Worm (Caenorhabditis elegans): ENCODE results near the gene kbp-1.

kbp-1 gene

ce11 chrIII:6848654-6849204, 20.7 kb upstream of the kbp-1 start, which contains the start of gene dhhc-5:
TSS of gene dhhc-5 (minus strand) at chrIII:6849059.
- peak; percentile 9 for TF ChIP-seq nhr-28 (tag; optimal IDR thresholded peaks at IDR 0.05)
- TF ChIP-seq nhr-102 (tag; optimal IDR thresholded peaks at IDR 0.05), result peak; percentile 17
- peak in 1 of 2 experiments; percentile 91 for TF ChIP-seq unc-62 (GFP tag; optimal IDR thresholded peaks at IDR 0.05 in 1 of 2)
- TF ChIP-seq unc-62 (tag; optimal IDR thresholded peaks at IDR 0.05), result no peak
- TF ChIP-seq daf-16 (GFP tag; optimal IDR thresholded peaks at IDR 0.05), result no peak
- TF ChIP-seq daf-16 (tag; optimal IDR thresholded peaks at IDR 0.05), result peak; percentile 80
- no peak for TF ChIP-seq dpl-1 (GFP tag; optimal IDR thresholded peaks at IDR 0.05)
- TF ChIP-seq hlh-11 (tag; optimal IDR thresholded peaks at IDR 0.05), result peak; percentile 65
- TF ChIP-seq dmd-6 (GFP tag; IDR thresholded peaks at IDR 0.05), result peak; percentile 37; the same call in 1 of the 2 replicates
- TF ChIP-seq ceh-44 (GFP tag; IDR thresholded peaks at IDR 0.05), result no peak
- TF ChIP-seq unc-39 (tag; optimal IDR thresholded peaks at IDR 0.05), result no peak

- TF ChIP-seq nhr-77 (tag; optimal IDR thresholded peaks at IDR 0.05) (peak; percentile 41), aly-2 (tag; optimal IDR thresholded peaks at IDR 0.05) (no peak), dve-1 (tag; optimal IDR thresholded peaks at IDR 0.05; ENCODE audit: insufficient read depth) (peak; percentile 66), php-3 (GFP tag; IDR thresholded peaks at IDR 0.05) (0 out of 2 replicates have a peak, but pooled peaks have one; percentile 32), mxl-2 (GFP tag; conservative IDR thresholded peaks at IDR 0.05) (peak; percentile 51; the same call in 1 of the 2 replicates), pqm-1 (tag; optimal IDR thresholded peaks at IDR 0.05) (peak; percentile 80), Y5F2A.4 (GFP tag; optimal IDR thresholded peaks at IDR 0.05) (no peak), nhr-28 (tag; optimal IDR thresholded peaks at IDR 0.05) (peak; percentile 75), unc-62 (GFP tag; optimal IDR thresholded peaks at IDR 0.05 in 1 of 2) (peak in 1 of 2 experiments; percentile 31), unc-62 (tag; optimal IDR thresholded peaks at IDR 0.05) (no peak), fos-1 (tag; optimal IDR thresholded peaks at IDR 0.05) (peak; percentile 43), ceh-32 (tag; optimal IDR thresholded peaks at IDR 0.05; ENCODE audit: poor library complexity) (no peak), hlh-11 (tag; optimal IDR thresholded peaks at IDR 0.05) (peak; percentile 91), tra-1 (GFP tag; IDR thresholded peaks at IDR 0.05) (peak; percentile 74; the same call in 1 of the 2 replicates), lsy-2 (tag; optimal IDR thresholded peaks at IDR 0.05) (peak in 1 of 2 experiments; percentile 13), madf-9 (GFP tag; conservative IDR thresholded peaks at IDR 0.05) (no peak), nhr-102 (tag; optimal IDR thresholded peaks at IDR 0.05) (peak; percentile 65), hlh-30 (tag; optimal IDR thresholded peaks at IDR 0.05; ENCODE audit: insufficient read depth) (peak; percentile 41), Y48G9A.11 (GFP tag; IDR thresholded peaks at IDR 0.05) (no peak), nhr-48 (tag; optimal IDR thresholded peaks at IDR 0.05) (peak; percentile 93), mdt-29 (GFP tag; IDR thresholded peaks at IDR 0.05) (peak; percentile 75), dmd-6 (GFP tag; IDR thresholded peaks at IDR 0.05) (peak; percentile 97), lin-1 (GFP tag; IDR thresholded peaks at IDR 0.05) (peak; percentile 86), mdl-1 (tag; optimal IDR thresholded peaks at IDR 0.05) (peak in 1 of 2 experiments; percentile 52), lin-15B (tag; optimal IDR thresholded peaks at IDR 0.05) (no peak), mxl-3 (GFP tag; optimal IDR thresholded peaks at IDR 0.05) (peak; percentile 24), daf-16 (GFP tag; optimal IDR thresholded peaks at IDR 0.05) (peak in 1 of 2 experiments; percentile 30), daf-16 (tag; optimal IDR thresholded peaks at IDR 0.05) (peak; percentile 64)
Observed at ce11 chrIII:6850255-6850654, 19.2 kb upstream of the kbp-1 start, which contains the start of gene srv-1. TSS of gene srv-1 (plus strand) at chrIII:6850385.

- TF ChIP-seq Y105C5A.15 (GFP tag; IDR thresholded peaks at IDR 0.05) (no peak), lin-1 (GFP tag; IDR thresholded peaks at IDR 0.05) (no peak), aha-1 (tag) (peak; percentile 67), arid-1 (GFP tag; conservative IDR thresholded peaks at IDR 0.05) (no peak), snpc-1.2 (GFP tag; IDR thresholded peaks at IDR 0.05) (no peak), T20F7.1 (GFP tag; optimal IDR thresholded peaks at IDR 0.05) (no peak), sdz-12 (GFP tag; optimal IDR thresholded peaks at IDR 0.05) (no peak), vab-7 (GFP tag; IDR thresholded peaks at IDR 0.05) (no peak)
Observed at ce11 chrIII:6856709-6857108, 12.7 kb upstream of the kbp-1 start, which contains the start of gene zak-1. TSS of gene zak-1 (minus strand) at chrIII:6856809.
